Fruit fly (Drosophila melanogaster): ENCODE measurements around the gene CG45218.

dm6 chr3R:15319912-15320746 lies 29.5 kb upstream of the CG45218 start, which contains the start of the genes CG6276 and CG44040:
- TF ChIP-seq psq (GFP tag; optimal IDR thresholded peaks at IDR 0.05) = peak; percentile 19
- peak in 1 of 2 experiments; percentile 59 for TF ChIP-seq foxo (GFP tag; optimal IDR thresholded peaks at IDR 0.05)
- no peak for TF ChIP-seq Hr78 (GFP tag; optimal IDR thresholded peaks at IDR 0.05)
- TF ChIP-seq dsf (GFP tag; optimal IDR thresholded peaks at IDR 0.05; ENCODE audit: borderline replicate concordance) = no peak
- TF ChIP-seq Myc (optimal IDR thresholded peaks at IDR 0.05) = peak; percentile 20
- TF ChIP-seq brk (GFP tag; optimal IDR thresholded peaks at IDR 0.05) = no peak
- TF ChIP-seq N (GFP tag; optimal IDR thresholded peaks at IDR 0.05) = no peak
- no peak for TF ChIP-seq Dif (GFP tag; optimal IDR thresholded peaks at IDR 0.05; ENCODE audit: partially characterized antibody)
- no peak for TF ChIP-seq Dfd (GFP tag; optimal IDR thresholded peaks at IDR 0.05)
- TF ChIP-seq Jra (GFP tag; optimal IDR thresholded peaks at IDR 0.05) = no peak
- TF ChIP-seq lola (GFP tag; optimal IDR thresholded peaks at IDR 0.05) = no peak
